Fruit fly (Drosophila melanogaster) whole organism, larva: Measurements from ENCODE around the gene CG14455.
"Not testable (repeated sequence)": the region's sequence is repeated elsewhere in the genome, so short reads cannot be mapped to it uniquely, and the experiment has no call there.

Experiments
- noc ChIP-seq: fragments of 200-800 bp; sonication (Bioruptor generic); optimal IDR thresholded peaks from 3 replicates; lab custom pipeline; 2019; ENCODE audit warnings: missing biosample characterization, mild to moderate bottlenecking, missing genetic modification characterization, moderate library complexity

Gene CG14455

DNA sequence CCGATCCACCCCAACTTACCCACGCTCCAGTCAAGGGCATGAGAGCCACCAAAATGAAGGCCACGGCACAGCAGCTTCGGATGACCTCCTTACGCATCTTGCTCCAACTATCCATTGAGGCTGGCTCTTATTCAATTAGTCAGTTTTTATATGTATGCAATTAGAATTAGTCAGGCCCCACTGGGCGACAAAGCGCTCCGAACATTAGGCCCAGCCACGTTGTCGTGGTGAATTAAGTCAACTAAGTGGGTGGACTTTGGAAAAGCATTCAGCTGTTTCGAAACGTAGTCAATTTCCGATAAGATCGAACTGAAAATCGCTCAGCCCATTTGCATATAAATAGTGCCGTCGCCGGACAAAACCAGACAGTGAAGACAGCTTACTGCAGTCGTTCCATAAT, at the start of gene CG14455, which contains the start of gene CG14456:
Gene CG14455, minus strand, starts transcription at position 101 of the 400 bp plus-strand sequence.
Gene CG14456, plus strand, starts transcription at position 236 of the 400 bp plus-strand sequence.
- TF ChIP-seq noc (tag; lab: Kevin White, UChicago): no peak

dm6 chr3L:22733607-22734006, 46.7 kb upstream of the CG14455 start:
- no peak for TF ChIP-seq noc (tag; lab: Kevin White, UChicago)

- TF ChIP-seq noc (tag; lab: Kevin White, UChicago): no peak
Measured at dm6 chr3L:22731393-22731792, 44.5 kb upstream of the CG14455 start.

DNA sequence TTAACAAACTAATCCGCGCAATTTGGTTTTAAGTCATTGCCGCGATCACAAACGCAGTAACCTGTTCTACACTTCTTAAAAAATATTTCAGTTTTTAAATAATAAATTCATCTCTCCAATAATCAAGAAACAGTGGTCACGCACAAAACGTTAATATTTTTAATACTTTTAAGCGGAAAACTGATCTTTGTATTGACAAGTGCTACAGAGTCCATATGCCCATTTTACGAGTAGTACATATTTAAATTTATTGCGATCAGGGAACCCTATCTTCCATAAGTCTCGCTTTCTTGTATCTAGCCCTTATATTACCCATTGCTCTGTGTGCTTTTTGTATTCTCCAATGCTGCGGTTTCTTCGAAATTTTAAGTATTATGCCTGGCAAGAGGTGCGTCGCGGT, 42.6 kb upstream of the CG14455 start, which contains the start of gene CG32454:
Gene CG32454, plus strand, starts transcription at position 301 of the 400 bp plus-strand sequence.
- TF ChIP-seq noc (tag; lab: Kevin White, UChicago): no peak

- TF ChIP-seq noc (tag; lab: Kevin White, UChicago): no peak
Measured at dm6 chr3L:22727739-22728335, 41.0 kb upstream of the CG14455 start, which contains the start of the genes CG14450 and CG11367. CG14450 (minus strand) TSS chr3L:22727789. CG11367 (plus strand) TSS chr3L:22728111.

- no peak for TF ChIP-seq noc (tag; lab: Kevin White, UChicago)
Measured at dm6 chr3L:22724046-22724771, 37.3 kb upstream of the CG14455 start.

- TF ChIP-seq noc (tag; lab: Kevin White, UChicago): no peak
Measured at dm6 chr3L:22721991-22722390, 35.1 kb upstream of the CG14455 start, which contains the start of gene CG14451. CG14451 (minus strand) TSS chr3L:22722091.

dm6 chr3L:22720694-22721270, 33.9 kb upstream of the CG14455 start, which contains the start of gene mael:
mael (plus strand) TSS chr3L:22721203.
- TF ChIP-seq noc (tag; lab: Kevin White, UChicago): not testable (repeated sequence)

- no peak for TF ChIP-seq noc (tag; lab: Kevin White, UChicago)
Measured at dm6 chr3L:22717137-22717767, 30.4 kb upstream of the CG14455 start, which contains the start of the genes ArfGAP3 and CG32452. ArfGAP3 (minus strand) TSS chr3L:22717577. CG32452 (plus strand) TSS chr3L:22717728.

DNA sequence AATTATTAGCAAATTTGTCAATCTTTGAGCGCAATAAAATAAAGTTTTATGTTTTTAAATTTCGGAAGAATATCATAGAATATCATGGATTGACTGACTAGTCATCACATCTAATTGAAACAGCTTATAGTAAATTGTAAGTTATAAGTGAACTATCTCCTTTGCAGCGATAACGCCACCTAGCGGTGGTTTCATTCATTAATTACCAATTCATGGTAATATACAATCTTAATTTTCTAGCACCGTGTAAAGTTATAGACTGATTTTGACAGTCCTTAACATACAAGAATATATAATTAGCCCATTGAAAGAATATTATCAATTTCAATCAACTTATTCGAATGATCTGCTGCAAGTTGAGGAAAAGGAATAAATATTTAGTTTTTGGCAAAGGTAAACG, 26.7 kb upstream of the CG14455 start:
- TF ChIP-seq noc (tag; lab: Kevin White, UChicago): no peak

- TF ChIP-seq noc (tag; lab: Kevin White, UChicago): no peak
Measured at dm6 chr3L:22711855-22712254, 25.0 kb upstream of the CG14455 start, which contains the start of gene CG11370. CG11370 (plus strand) TSS chr3L:22712155.

dm6 chr3L:22699133-22699532, 12.2 kb upstream of the CG14455 start, which contains the start of gene CG45116:
CG45116 (plus strand) TSS chr3L:22699433.
- no peak for TF ChIP-seq noc (tag; lab: Kevin White, UChicago)

dm6 chr3L:22696930-22697329, 10.0 kb upstream of the CG14455 start, which contains the start of gene CG32453:
CG32453 (plus strand) TSS chr3L:22697230.
- TF ChIP-seq noc (tag; lab: Kevin White, UChicago): not testable (repeated sequence)

DNA sequence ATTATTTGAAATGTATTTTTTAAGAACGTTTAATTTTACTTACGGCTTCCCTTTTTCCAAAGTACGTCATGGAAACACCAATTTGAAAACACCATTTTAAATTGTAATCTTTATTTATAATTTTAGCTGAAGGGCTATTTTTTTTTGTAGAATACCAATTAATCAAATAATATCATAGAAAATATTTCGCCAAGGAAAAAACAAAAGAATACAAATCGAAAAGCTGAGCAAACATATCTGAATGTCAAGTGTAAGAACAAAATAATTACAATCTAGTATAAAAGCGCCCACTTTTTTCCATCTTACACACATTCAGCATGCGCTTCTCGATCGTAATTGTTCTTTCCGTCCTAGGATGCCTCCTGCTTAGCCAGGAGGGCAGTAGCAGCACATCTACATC, 8.8 kb upstream of the CG14455 start, which contains the start of gene CG14452:
Gene CG14452, plus strand, starts transcription at position 301 of the 400 bp plus-strand sequence.
- TF ChIP-seq noc (tag; lab: Kevin White, UChicago): no peak

DNA sequence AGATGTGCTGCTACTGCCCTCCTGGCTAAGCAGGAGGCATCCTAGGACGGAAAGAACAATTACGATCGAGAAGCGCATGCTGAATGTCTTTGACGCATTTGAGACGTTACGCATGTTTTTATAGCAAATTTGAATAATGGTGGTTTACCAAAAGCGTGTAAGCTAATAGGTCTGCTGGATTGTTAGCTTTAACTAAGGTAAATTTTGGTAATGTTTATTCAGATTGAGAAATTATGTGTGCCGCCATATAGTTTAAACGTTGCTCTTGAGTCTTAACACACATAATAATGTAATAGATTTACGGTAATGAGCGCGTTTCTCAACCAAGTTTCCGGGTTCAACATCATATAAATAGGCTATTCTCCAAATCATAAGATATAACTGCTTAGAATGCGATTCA, 6.8 kb upstream of the CG14455 start, which contains the start of the genes CG12546 and CG14453:
Gene CG12546, minus strand, starts transcription at position 101 of the 400 bp plus-strand sequence.
Gene CG14453, plus strand, starts transcription at position 372 of the 400 bp plus-strand sequence.
- TF ChIP-seq noc (tag; lab: Kevin White, UChicago): no peak
